Worm (Caenorhabditis elegans) whole organism, late embryonic: ENCODE measurements around the gene nhr-13.

ENCODE experiments used
- ceh-18 ChIP-seq: sonication (generic microtip); optimal IDR thresholded peaks from 2 replicates; lab custom pipeline; 2016; ENCODE audit warnings: missing genetic modification characterization, missing compliant biosample characterization
- che-1 ChIP-seq: sonication (generic microtip); optimal IDR thresholded peaks from 2 replicates; lab custom pipeline; 2016; ENCODE audit warnings: mild to moderate bottlenecking, missing genetic modification characterization, missing compliant biosample characterization
- elt-4 ChIP-seq: sonication (generic microtip); optimal IDR thresholded peaks from 2 replicates; lab custom pipeline; 2016; ENCODE audit warnings: missing genetic modification characterization, missing compliant biosample characterization
- fkh-10 ChIP-seq: fragments of 150-350 bp; optimal IDR thresholded peaks from 2 replicates; lab custom pipeline; 2014; ENCODE audit warnings: missing biosample characterization, missing genetic modification reagents, missing genetic modification characterization
- lin-11 ChIP-seq: fragments of 200-800 bp; sonication (Bioruptor generic); optimal IDR thresholded peaks from 2 replicates; lab custom pipeline; 2018; ENCODE audit warnings: mild to moderate bottlenecking, missing genetic modification characterization, missing compliant biosample characterization
- unc-55 ChIP-seq: sonication (generic microtip); optimal IDR thresholded peaks from 2 replicates; lab custom pipeline; 2017; ENCODE audit warnings: missing biosample characterization, missing genetic modification reagents, missing genetic modification characterization

ce11 chrV:2149432-2149831, 42.9 kb upstream of the nhr-13 start, which contains the start of gene C45H4.21:
- TF ChIP-seq ceh-18 (tag; lab: Kevin White, UChicago) (no peak), che-1 (tag; lab: Kevin White, UChicago) (no peak), elt-4 (no peak), fkh-10 (GFP tag; lab: Kevin White, UChicago) (no peak), unc-55 (GFP tag; lab: Kevin White, UChicago) (no peak), lin-11 (tag; lab: Kevin White, UChicago) (no peak)
